Worm (Caenorhabditis elegans): Measurements from ENCODE around the gene kup-1.

Gene kup-1

ce11 chrV:12040823-12041606, at the start of gene kup-1, which contains the start of gene F10C2.4:
Gene kup-1 (minus strand): TSS chrV:12040873.
Gene F10C2.4 (plus strand): TSS chrV:12041556.
- TF ChIP-seq C06A6.2 (GFP tag; conservative IDR thresholded peaks at IDR 0.05) (no peak), madf-3 (GFP tag; IDR thresholded peaks at IDR 0.05) (no peak), F55B11.4 (tag; optimal IDR thresholded peaks at IDR 0.05; ENCODE audit: borderline replicate concordance, insufficient read depth) (no peak), xnd-1 (tag; optimal IDR thresholded peaks at IDR 0.05) (no peak), nhr-80 (tag; optimal IDR thresholded peaks at IDR 0.05) (no peak), ceh-27 (GFP tag; optimal IDR thresholded peaks at IDR 0.05) (no peak), madf-6 (GFP tag; IDR thresholded peaks at IDR 0.05) (peak; percentile 60; the same call in 1 of the 2 replicates), Y53F4B.3 (GFP tag; IDR thresholded peaks at IDR 0.05) (no peak), die-1 (tag; optimal IDR thresholded peaks at IDR 0.05) (no peak), cebp-2 (GFP tag; IDR thresholded peaks at IDR 0.05) (no peak), somi-1 (GFP tag; optimal IDR thresholded peaks at IDR 0.05) (no peak), zfh-2 (GFP tag; conservative IDR thresholded peaks at IDR 0.05) (no peak), let-526 (GFP tag; IDR thresholded peaks at IDR 0.05) (no peak), snpc-3.4 (tag; optimal IDR thresholded peaks at IDR 0.05) (peak; percentile 39), cebp-1 (GFP tag; IDR thresholded peaks at IDR 0.05) (no peak), cebp-1 (tag; optimal IDR thresholded peaks at IDR 0.05) (no peak), unc-130 (GFP tag; optimal IDR thresholded peaks at IDR 0.05) (no peak), dpff-1 (tag; optimal IDR thresholded peaks at IDR 0.05) (no peak), nfya-1 (tag; optimal IDR thresholded peaks at IDR 0.05; ENCODE audit: borderline replicate concordance, insufficient read depth) (no peak), hmg-1.2 (GFP tag; IDR thresholded peaks at IDR 0.05) (no peak), F37B4.10 (GFP tag; IDR thresholded peaks at IDR 0.05) (no peak), F23B12.7 (tag; optimal IDR thresholded peaks at IDR 0.05; ENCODE audit: insufficient read depth) (no peak), lin-54 (GFP tag; optimal IDR thresholded peaks at IDR 0.05) (peak; percentile 88), egl-18 (GFP tag; IDR thresholded peaks at IDR 0.05) (no peak), B0019.2 (GFP tag; conservative IDR thresholded peaks at IDR 0.05) (no peak), fkh-3 (tag; optimal IDR thresholded peaks at IDR 0.05) (no peak), egrh-3 (GFP tag; IDR thresholded peaks at IDR 0.05) (no peak), mel-28 (tag; optimal IDR thresholded peaks at IDR 0.05; ENCODE audit: borderline replicate concordance) (no peak), aptf-2 (GFP tag; conservative IDR thresholded peaks at IDR 0.05) (no peak), hlh-12 (tag; optimal IDR thresholded peaks at IDR 0.05) (no peak), attf-5 (GFP tag; optimal IDR thresholded peaks at IDR 0.05) (peak; percentile 86), lsy-27 (tag; optimal IDR thresholded peaks at IDR 0.05; ENCODE audit: borderline replicate concordance, insufficient read depth) (no peak), repo-1 (tag; optimal IDR thresholded peaks at IDR 0.05) (no peak), nhr-27 (tag; optimal IDR thresholded peaks at IDR 0.05) (no peak), ceh-40 (GFP tag; IDR thresholded peaks at IDR 0.05) (no peak), F10E7.11 (tag; optimal IDR thresholded peaks at IDR 0.05) (no peak), F33H1.4 (GFP tag; IDR thresholded peaks at IDR 0.05) (peak; percentile 11; the same call in 1 of the 2 replicates), pbrm-1 (GFP tag; IDR thresholded peaks at IDR 0.05) (no peak), lin-35 (GFP tag; optimal IDR thresholded peaks at IDR 0.05) (peak in 1 of 3 experiments; percentile 55), sea-2 (GFP tag; IDR thresholded peaks at IDR 0.05) (no peak), bed-2 (GFP tag; IDR thresholded peaks at IDR 0.05) (no peak), ztf-26 (tag; optimal IDR thresholded peaks at IDR 0.05) (no peak), let-607 (tag; optimal IDR thresholded peaks at IDR 0.05) (no peak), dpl-1 (GFP tag; optimal IDR thresholded peaks at IDR 0.05) (peak; percentile 81), Y56A3A.18 (GFP tag; IDR thresholded peaks at IDR 0.05) (no peak), F52B5.7 (tag; optimal IDR thresholded peaks at IDR 0.05) (no peak), mxl-1 (tag; optimal IDR thresholded peaks at IDR 0.05) (no peak), T07F8.4 (tag; optimal IDR thresholded peaks at IDR 0.05) (no peak)

All from whole organism, young adult.